Worm (Caenorhabditis elegans): Measurements from ENCODE around the gene D2096.11.

DNA sequence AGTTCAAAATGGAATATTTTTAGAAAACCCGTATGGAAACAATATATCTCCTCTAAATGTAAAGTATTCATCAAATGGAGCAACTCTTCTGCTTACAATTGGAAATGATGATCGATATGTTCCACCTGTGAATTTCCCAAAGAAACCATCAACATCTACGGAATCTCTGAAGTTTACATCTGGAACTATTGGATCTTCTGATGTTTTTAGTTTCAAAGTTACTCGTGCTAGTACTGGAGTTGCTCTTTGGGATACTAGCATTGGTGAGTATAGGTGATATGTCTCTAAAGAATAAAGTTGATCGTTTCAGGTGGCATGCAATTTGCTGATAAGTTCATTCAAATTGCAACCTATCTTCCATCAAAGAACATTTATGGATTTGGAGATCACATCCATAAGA, 26.1 kb downstream of the D2096.11 start:
- TF ChIP-seq egl-27 (tag; optimal IDR thresholded peaks at IDR 0.05) (no peak), ztf-4 (tag; optimal IDR thresholded peaks at IDR 0.05) (no peak), lin-39 (tag; optimal IDR thresholded peaks at IDR 0.05) (no peak), ama-1 (optimal IDR thresholded peaks at IDR 0.05) (no peak), fos-1 (tag; optimal IDR thresholded peaks at IDR 0.05) (no peak)

All from whole organism, L2 larva.